Worm (Caenorhabditis elegans) whole organism, L1 larva: ENCODE results near the gene sma-10.

Experiments
- ama-1 ChIP-seq: fragments of 150-350 bp; optimal IDR thresholded peaks from 2 replicates; lab custom pipeline; 2014
- ceh-82 ChIP-seq, 3 experiments: fragments of 150-350 bp in 1 of 3; sonication (generic microtip) in 2 of 3; optimal IDR thresholded peaks; 2 replicates each; lab custom pipeline; 2014 to 2017; ENCODE audit warnings: missing biosample characterization in 3 of 3, missing genetic modification characterization in 3 of 3
- ceh-90 ChIP-seq: sonication (generic microtip); optimal IDR thresholded peaks from 2 replicates; lab custom pipeline; 2016; ENCODE audit warnings: missing genetic modification characterization, missing compliant biosample characterization
- dsc-1 ChIP-seq: sonication (generic microtip); optimal IDR thresholded peaks from 2 replicates; lab custom pipeline; 2016; ENCODE audit warnings: mild to moderate bottlenecking, missing genetic modification characterization, missing compliant biosample characterization
- egl-27 ChIP-seq, 2 experiments: fragments of 150-350 bp in 1 of 2; sonication (generic microtip); optimal IDR thresholded peaks; 3 replicates each; lab custom pipeline; 2017 to 2018; ENCODE audit warnings: missing biosample characterization in 2 of 2, missing genetic modification characterization in 2 of 2, missing genetic modification reagents in 2 of 2
- fos-1 ChIP-seq: fragments of 150-350 bp; optimal IDR thresholded peaks from 2 replicates; lab custom pipeline; 2014; ENCODE audit warnings: missing biosample characterization, missing genetic modification characterization
- lin-15B ChIP-seq: fragments of 150-350 bp; sonication (generic microtip); optimal IDR thresholded peaks from 3 replicates; lab custom pipeline; 2014; ENCODE audit warnings: missing biosample characterization, missing genetic modification characterization
- nhr-28 ChIP-seq: fragments of 150-350 bp; optimal IDR thresholded peaks from 2 replicates; lab custom pipeline; 2014; ENCODE audit warnings: missing biosample characterization, missing genetic modification characterization
- nhr-77 ChIP-seq: fragments of 150-350 bp; optimal IDR thresholded peaks from 2 replicates; lab custom pipeline; 2014; ENCODE audit warnings: missing biosample characterization, missing genetic modification characterization
- rnt-1 ChIP-seq: sonication (generic microtip); optimal IDR thresholded peaks from 2 replicates; lab custom pipeline; 2016; ENCODE audit warnings: mild to moderate bottlenecking, missing genetic modification characterization, moderate library complexity, missing compliant biosample characterization
- snpc-4 ChIP-seq: fragments of 150-350 bp; optimal IDR thresholded peaks from 2 replicates; lab custom pipeline; 2014; ENCODE audit warnings: missing biosample characterization, missing genetic modification characterization

ce11 chrIV:299190-299589, 25.0 kb downstream of the sma-10 start:
- TF ChIP-seq nhr-28 (tag; lab: Kevin White, UChicago) (no peak), ceh-82 (tag; optimal IDR thresholded peaks at IDR 0.05; lab: Kevin White, UChicago) (no peak), fos-1 (tag; lab: Kevin White, UChicago) (no peak), rnt-1 (tag; lab: Kevin White, UChicago) (no peak), egl-27 (tag; optimal IDR thresholded peaks at IDR 0.05; lab: Kevin White, UChicago) (no peak), snpc-4 (tag; lab: Kevin White, UChicago) (no peak), lin-15B (no peak), dsc-1 (tag; lab: Kevin White, UChicago) (no peak), nhr-77 (no peak), ama-1 (lab: Kevin White, UChicago) (no peak), ceh-90 (tag; lab: Kevin White, UChicago) (no peak)
